Worm (Caenorhabditis elegans) whole organism, L2 larva: Measurements from ENCODE around the gene C46F11.5.

Experiments used
- lin-13 ChIP-seq: fragments of 150-350 bp; optimal IDR thresholded peaks from 2 replicates; lab custom pipeline; 2014; ENCODE audit warnings: missing biosample characterization, missing genetic modification reagents, missing genetic modification characterization
- mab-5 ChIP-seq: fragments of 150-350 bp; optimal IDR thresholded peaks from 2 replicates; lab custom pipeline; 2014; ENCODE audit warnings: missing biosample characterization, missing genetic modification characterization
- zag-1 ChIP-seq: fragments of 150-350 bp; optimal IDR thresholded peaks from 2 replicates; lab custom pipeline; 2014; ENCODE audit warnings: missing biosample characterization, missing genetic modification characterization

ce11 chrIII:3679083-3679482 lies 21.7 kb upstream of the C46F11.5 start:
- TF ChIP-seq mab-5 (tag; lab: Kevin White, UChicago) (no peak), zag-1 (no peak), lin-13 (no peak)
